Fruit fly (Drosophila melanogaster) whole organism: Measurements from ENCODE around the gene Octbeta3R.
"Not testable (repeated sequence)": the region's sequence is repeated elsewhere in the genome, so short reads cannot be mapped to it uniquely, and the experiment has no call there.

Experiments used
- CG8478 ChIP-seq: fragments of >200 bp; optimal IDR thresholded peaks from 2 replicates; lab custom pipeline; 2018; ENCODE audit warnings: inconsistent platforms
- Dll ChIP-seq: fragments of >200 bp; optimal IDR thresholded peaks from 2 replicates; lab custom pipeline; 2017
- EcR ChIP-seq, 2 experiments: fragments of >200 bp; optimal IDR thresholded peaks; 2 replicates each; lab custom pipeline; 2017; ENCODE audit warnings: missing biosample characterization in 2 of 2, missing genetic modification characterization in 2 of 2, missing genetic modification reagents in 2 of 2
- pan ChIP-seq: fragments of >200 bp; optimal IDR thresholded peaks from 2 replicates; lab custom pipeline; 2017
- psq ChIP-seq: fragments of >200 bp; optimal IDR thresholded peaks from 2 replicates; lab custom pipeline; 2017

DNA sequence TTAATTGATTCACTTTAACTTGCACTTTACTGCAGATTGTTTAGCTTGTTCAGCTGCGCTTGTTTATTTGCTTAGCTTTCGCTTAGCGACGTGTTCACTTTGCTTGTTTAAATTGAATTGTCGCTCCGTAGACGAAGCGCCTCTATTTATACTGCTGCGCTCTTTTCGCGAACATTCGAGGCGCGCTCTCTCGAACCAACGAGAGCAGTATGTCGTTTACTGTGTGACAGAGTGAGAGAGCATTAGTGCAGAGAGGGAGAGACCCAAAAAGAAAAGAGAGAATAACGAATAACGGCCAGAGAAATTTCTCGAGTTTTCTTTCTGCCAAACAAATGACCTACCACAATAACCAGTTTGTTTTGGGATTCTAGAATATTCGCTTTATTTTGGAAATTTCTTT, 80.4 kb downstream of the Octbeta3R start, which contains the start of gene Hsp70Ba:
- not testable (repeated sequence) for TF ChIP-seq CG8478 (lab: Kevin White, UChicago); pan (lab: Kevin White, UChicago); psq (lab: Kevin White, UChicago); EcR (GFP tag; optimal IDR thresholded peaks at IDR 0.05; lab: Kevin White, UChicago); Dll (lab: Kevin White, UChicago)
